Worm (Caenorhabditis elegans): ENCODE measurements around the gene srw-38.

- TF ChIP-seq ceh-13 (GFP tag; optimal IDR thresholded peaks at IDR 0.05) = no peak
- TF ChIP-seq B0310.2 (tag; optimal IDR thresholded peaks at IDR 0.05) = no peak
- no peak for TF ChIP-seq ama-1 (optimal IDR thresholded peaks at IDR 0.05)
- no peak for TF ChIP-seq tbx-37 (GFP tag; conservative IDR thresholded peaks at IDR 0.05)
- TF ChIP-seq pes-1 (GFP tag; IDR thresholded peaks at IDR 0.05) = no peak
Observed at ce11 chrV:19790248-19790647, 46.0 kb upstream of the srw-38 start.

Measured in whole organism, early embryonic.